Worm (Caenorhabditis elegans): ENCODE data around the gene Y39A1A.2.

Gene Y39A1A.2

DNA sequence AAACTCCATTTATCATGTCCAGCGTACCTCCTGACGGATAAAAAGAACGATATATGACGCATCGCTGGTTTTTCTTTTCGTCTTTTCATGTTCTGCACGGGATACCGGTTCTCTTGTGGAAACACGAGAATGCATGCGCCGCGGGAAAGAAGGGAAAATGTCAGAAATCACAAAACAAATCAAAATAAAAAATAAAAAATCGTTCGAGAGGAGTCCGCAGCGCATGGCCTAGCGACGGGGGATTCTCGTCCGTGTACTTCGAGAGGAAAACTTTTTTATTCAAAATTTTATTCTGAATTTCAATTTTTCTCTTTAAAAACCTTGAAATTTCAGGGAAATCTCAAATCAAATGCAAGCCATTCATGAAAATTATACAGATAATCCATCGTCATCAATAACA, 17.8 kb upstream of the Y39A1A.2 start, which contains the start of the genes lron-10 and hpr-9 (continued):
- TF ChIP-seq F22D6.2 (tag; optimal IDR thresholded peaks at IDR 0.05) (peak; percentile 72), lin-54 (GFP tag; optimal IDR thresholded peaks at IDR 0.05) (peak; percentile 73), T26A5.8 (tag; optimal IDR thresholded peaks at IDR 0.05) (no peak), lag-1 (GFP tag; IDR thresholded peaks at IDR 0.05) (no peak), ceh-40 (GFP tag; IDR thresholded peaks at IDR 0.05) (no peak), chd-7 (tag; optimal IDR thresholded peaks at IDR 0.05) (peak; percentile 79), somi-1 (GFP tag; optimal IDR thresholded peaks at IDR 0.05) (peak; percentile 56), ztf-6 (GFP tag; IDR thresholded peaks at IDR 0.05) (0 out of 2 replicates have a peak, but pooled peaks have one; percentile 27), lin-40 (tag; optimal IDR thresholded peaks at IDR 0.05) (peak; percentile 86), fkh-3 (tag; optimal IDR thresholded peaks at IDR 0.05) (no peak), Y56A3A.18 (GFP tag; IDR thresholded peaks at IDR 0.05) (no peak), sdz-38 (tag; optimal IDR thresholded peaks at IDR 0.05) (no peak), ets-4 (GFP tag; optimal IDR thresholded peaks at IDR 0.05) (no peak), madf-6 (GFP tag; IDR thresholded peaks at IDR 0.05) (peak; percentile 78), F55B11.4 (tag; optimal IDR thresholded peaks at IDR 0.05; ENCODE audit: borderline replicate concordance, insufficient read depth) (no peak), ceh-91 (GFP tag; IDR thresholded peaks at IDR 0.05) (peak; percentile 49), snpc-1.3 (tag; optimal IDR thresholded peaks at IDR 0.05; ENCODE audit: insufficient read depth) (peak; percentile 44), cebp-2 (GFP tag; IDR thresholded peaks at IDR 0.05) (no peak), madf-10 (tag; optimal IDR thresholded peaks at IDR 0.05) (peak; percentile 73), him-1 (tag; optimal IDR thresholded peaks at IDR 0.05) (peak; percentile 58), F33H1.4 (GFP tag; IDR thresholded peaks at IDR 0.05) (peak; percentile 67), lsy-27 (tag; optimal IDR thresholded peaks at IDR 0.05; ENCODE audit: borderline replicate concordance, insufficient read depth) (no peak), egl-44 (GFP tag; IDR thresholded peaks at IDR 0.05) (no peak), pha-4 (tag; optimal IDR thresholded peaks at IDR 0.05) (no peak), F23B12.7 (tag; optimal IDR thresholded peaks at IDR 0.05; ENCODE audit: insufficient read depth) (no peak), dox-1 (GFP tag; IDR thresholded peaks at IDR 0.05) (no peak; the same call in 1 of the 2 replicates), hlh-26 (GFP tag; conservative IDR thresholded peaks at IDR 0.05) (no peak), rec-8 (tag; optimal IDR thresholded peaks at IDR 0.05) (peak; percentile 42 to 78), snpc-3.4 (tag; optimal IDR thresholded peaks at IDR 0.05) (peak; percentile 40), snpc-1.1 (tag; optimal IDR thresholded peaks at IDR 0.05; ENCODE audit: insufficient read depth) (no peak), ztf-18 (tag; optimal IDR thresholded peaks at IDR 0.05) (peak; percentile 28), egl-18 (GFP tag; IDR thresholded peaks at IDR 0.05) (0 out of 2 replicates have a peak, but pooled peaks have one; percentile 23), Y67H2A.10 (GFP tag; conservative IDR thresholded peaks at IDR 0.05) (no peak), akir-1 (GFP tag; optimal IDR thresholded peaks at IDR 0.05) (no peak), unc-62 (GFP tag; optimal IDR thresholded peaks at IDR 0.05) (no peak), ceh-100 (GFP tag; IDR thresholded peaks at IDR 0.05) (peak; percentile 23; the same call in 1 of the 2 replicates), bed-2 (GFP tag; IDR thresholded peaks at IDR 0.05) (peak; percentile 82; the same call in 1 of the 2 replicates), lin-26 (GFP tag; IDR thresholded peaks at IDR 0.05) (peak; percentile 53; the same call in 1 of the 2 replicates), nhr-179 (tag; optimal IDR thresholded peaks at IDR 0.05) (no peak), B0035.1 (tag; optimal IDR thresholded peaks at IDR 0.05) (no peak), snpc-4 (GFP tag; optimal IDR thresholded peaks at IDR 0.05) (no peak), snpc-4 (tag; optimal IDR thresholded peaks at IDR 0.05) (peak in 2 of 4 experiments; percentile 14 to 32), ceh-27 (GFP tag; optimal IDR thresholded peaks at IDR 0.05) (peak; percentile 77), F49E8.2 (tag; optimal IDR thresholded peaks at IDR 0.05; ENCODE audit: insufficient read depth) (no peak), T07F8.4 (tag; optimal IDR thresholded peaks at IDR 0.05) (no peak), rpc-1 (optimal IDR thresholded peaks at IDR 0.05) (no peak), rpc-1 (tag; optimal IDR thresholded peaks at IDR 0.05) (no peak), hlh-12 (tag; optimal IDR thresholded peaks at IDR 0.05) (no peak)
